Worm (Caenorhabditis elegans) whole organism, L4 larva: Measurements from ENCODE around the gene csa-1.

ENCODE experiments used
- F10B5.3 ChIP-seq: sonication (generic microtip); optimal IDR thresholded peaks from 2 replicates; lab custom pipeline; 2016; ENCODE audit warnings: mild to moderate bottlenecking, missing genetic modification characterization, missing compliant biosample characterization
- F26F4.8 ChIP-seq: fragments of 200-800 bp; sonication (Bioruptor generic); conservative IDR thresholded peaks from 2 replicates; pipeline ENCODE4 v1.3.6; 2022; ENCODE audit warnings: missing genetic modification characterization, missing compliant biosample characterization
- F44E2.7 ChIP-seq: fragments of 200-800 bp; sonication (Bioruptor generic); IDR thresholded peaks from 2 replicates; pipeline ENCODE4 v2.1.2; 2022; ENCODE audit warnings: missing genetic modification characterization, missing compliant biosample characterization
- R02D3.7 ChIP-seq: fragments of 150-350 bp; sonication (generic microtip); optimal IDR thresholded peaks from 3 replicates; lab custom pipeline; 2014; ENCODE audit warnings: missing biosample characterization, missing genetic modification characterization
- T20F7.1 ChIP-seq: fragments of 200-800 bp; sonication (Bioruptor generic); optimal IDR thresholded peaks from 2 replicates; lab custom pipeline; 2018; ENCODE audit warnings: mild to moderate bottlenecking, missing genetic modification characterization, missing compliant biosample characterization
- ZK337.2 ChIP-seq: fragments of 200-800 bp; sonication (Bioruptor generic); IDR thresholded peaks from 2 replicates; pipeline ENCODE4 v1.3.6; 2022; ENCODE audit warnings: missing genetic modification reagents, missing genetic modification characterization, missing compliant biosample characterization
- aha-1 ChIP-seq: fragments of 150-350 bp; peaks from one replicate; lab custom pipeline; 2014; ENCODE audit warnings: missing biosample characterization, missing genetic modification characterization
- aly-2 ChIP-seq: sonication (generic microtip); optimal IDR thresholded peaks from 2 replicates; lab custom pipeline; 2018; ENCODE audit warnings: missing biosample characterization, missing genetic modification characterization
- ama-1 ChIP-seq: fragments of 150-350 bp; optimal IDR thresholded peaks from 2 replicates; lab custom pipeline; 2014; ENCODE audit warnings: inconsistent platforms, mixed read lengths
- attf-4 ChIP-seq: sonication (generic microtip); optimal IDR thresholded peaks from 3 replicates; lab custom pipeline; 2017; ENCODE audit warnings: missing biosample characterization, missing genetic modification characterization
- ceh-32 ChIP-seq: sonication (generic microtip); optimal IDR thresholded peaks from 2 replicates; lab custom pipeline; 2016; ENCODE audit warnings: mild to moderate bottlenecking, missing genetic modification characterization, missing compliant biosample characterization; ENCODE audit not compliant: poor library complexity
- ceh-82 ChIP-seq: sonication (generic microtip); optimal IDR thresholded peaks from 2 replicates; lab custom pipeline; 2017; ENCODE audit warnings: missing biosample characterization, missing genetic modification characterization
- daf-12 ChIP-seq: fragments of 150-350 bp; optimal IDR thresholded peaks from 2 replicates; lab custom pipeline; 2014; ENCODE audit warnings: missing biosample characterization, missing genetic modification reagents, missing genetic modification characterization
- daf-16 ChIP-seq, 3 experiments: sonication (generic microtip); optimal IDR thresholded peaks; 2 replicates each; lab custom pipeline; 2016 to 2017; ENCODE audit warnings: missing genetic modification characterization in 3 of 3, missing genetic modification reagents in 3 of 3, mild to moderate bottlenecking in 2 of 3, missing compliant biosample characterization in 2 of 3, missing biosample characterization in 1 of 3, moderate library complexity in 1 of 3
- daf-19 ChIP-seq: fragments of 200-800 bp; sonication (Bioruptor generic); conservative IDR thresholded peaks from 2 replicates; pipeline ENCODE4 v1.3.6; 2022; ENCODE audit warnings: missing genetic modification characterization, missing compliant biosample characterization
- dmd-6 ChIP-seq: fragments of 200-800 bp; sonication (Bioruptor generic); IDR thresholded peaks from 2 replicates; pipeline ENCODE4 v1.3.6; 2022; ENCODE audit warnings: missing genetic modification reagents, missing genetic modification characterization, missing compliant biosample characterization
- dmd-8 ChIP-seq: fragments of 200-800 bp; sonication (Bioruptor generic); IDR thresholded peaks from 2 replicates; pipeline ENCODE4 v1.3.6; 2022; ENCODE audit warnings: missing genetic modification characterization, missing compliant biosample characterization
- dve-1 ChIP-seq: sonication (generic microtip); optimal IDR thresholded peaks from 2 replicates; lab custom pipeline; 2017; ENCODE audit warnings: antibody characterized with exemption, mild to moderate bottlenecking, missing genetic modification characterization, missing compliant biosample characterization; ENCODE audit not compliant: insufficient read depth
- egl-43 ChIP-seq: fragments of 200-800 bp; sonication (Bioruptor generic); IDR thresholded peaks from 2 replicates; pipeline ENCODE4 v1.3.6; 2022; ENCODE audit warnings: missing genetic modification reagents, missing genetic modification characterization, missing compliant biosample characterization
- fkh-10 ChIP-seq: fragments of 150-350 bp; optimal IDR thresholded peaks from 2 replicates; lab custom pipeline; 2014; ENCODE audit warnings: missing biosample characterization, missing genetic modification reagents, missing genetic modification characterization
- hlh-30 ChIP-seq: sonication (generic microtip); optimal IDR thresholded peaks from 2 replicates; lab custom pipeline; 2017; ENCODE audit warnings: antibody characterized with exemption, mild to moderate bottlenecking, missing genetic modification characterization, missing compliant biosample characterization; ENCODE audit not compliant: insufficient read depth
- jun-1 ChIP-seq: fragments of 150-350 bp; optimal IDR thresholded peaks from 2 replicates; lab custom pipeline; 2014; ENCODE audit warnings: missing biosample characterization, missing genetic modification reagents, missing genetic modification characterization
- lim-7 ChIP-seq: fragments of 200-800 bp; sonication (Bioruptor generic); IDR thresholded peaks from 2 replicates; pipeline ENCODE4 v1.3.6; 2022; ENCODE audit warnings: missing genetic modification characterization, missing compliant biosample characterization
- lin-15B ChIP-seq: fragments of 150-350 bp; sonication (generic microtip); optimal IDR thresholded peaks from 3 replicates; lab custom pipeline; 2014; ENCODE audit warnings: missing biosample characterization, missing genetic modification characterization
- lin-29 ChIP-seq: fragments of 200-800 bp; sonication (Bioruptor generic); IDR thresholded peaks from 2 replicates; pipeline ENCODE4 v1.3.6; 2022; ENCODE audit warnings: missing genetic modification reagents, missing genetic modification characterization, missing compliant biosample characterization
- lin-39 ChIP-seq: fragments of 150-350 bp; optimal IDR thresholded peaks from 2 replicates; lab custom pipeline; 2014; ENCODE audit warnings: missing biosample characterization, missing genetic modification reagents, missing genetic modification characterization
- lsy-2 ChIP-seq, 2 experiments: fragments of 150-350 bp in 1 of 2; sonication (generic microtip) in 1 of 2; optimal IDR thresholded peaks; 2 replicates each; lab custom pipeline; 2014 to 2017; ENCODE audit warnings: missing biosample characterization in 2 of 2, missing genetic modification characterization in 2 of 2
- madf-5 ChIP-seq, 2 experiments: fragments of 200-800 bp; sonication (Bioruptor generic); IDR thresholded peaks; 2 replicates each; pipeline ENCODE4 v1.3.6; 2022; ENCODE audit warnings: missing compliant biosample characterization in 2 of 2, missing genetic modification characterization in 2 of 2
- mep-1 ChIP-seq: fragments of 150-350 bp; sonication (generic microtip); optimal IDR thresholded peaks from 3 replicates; lab custom pipeline; 2014; ENCODE audit warnings: missing biosample characterization, missing genetic modification characterization
- mxl-2 ChIP-seq: fragments of 200-800 bp; sonication (Bioruptor generic); conservative IDR thresholded peaks from 2 replicates; pipeline ENCODE4 v1.3.6; 2022; ENCODE audit warnings: missing genetic modification reagents, missing genetic modification characterization, missing compliant biosample characterization
- nhr-10 ChIP-seq: fragments of 150-350 bp; optimal IDR thresholded peaks from 2 replicates; lab custom pipeline; 2014; ENCODE audit warnings: missing biosample characterization, missing genetic modification characterization
- nhr-11 ChIP-seq: fragments of 150-350 bp; optimal IDR thresholded peaks from 2 replicates; lab custom pipeline; 2014; ENCODE audit warnings: missing biosample characterization, missing genetic modification characterization
- nhr-237 ChIP-seq: sonication (generic microtip); optimal IDR thresholded peaks from 2 replicates; lab custom pipeline; 2017; ENCODE audit warnings: missing biosample characterization, missing genetic modification characterization
- nhr-41 ChIP-seq: fragments of 200-800 bp; sonication (Bioruptor generic); IDR thresholded peaks from 2 replicates; pipeline ENCODE4 v1.3.6; 2022; ENCODE audit warnings: missing genetic modification reagents, missing genetic modification characterization, missing compliant biosample characterization
- nhr-48 ChIP-seq: sonication (generic microtip); optimal IDR thresholded peaks from 2 replicates; lab custom pipeline; 2016; ENCODE audit warnings: mild to moderate bottlenecking, missing genetic modification characterization, missing compliant biosample characterization
- nhr-6 ChIP-seq: fragments of 150-350 bp; optimal IDR thresholded peaks from 2 replicates; lab custom pipeline; 2014; ENCODE audit warnings: missing biosample characterization, missing genetic modification characterization
- pha-4 ChIP-seq, 2 experiments: fragments of 150-350 bp in 1 of 2; fragments of 200-800 bp in 1 of 2; sonication (Bioruptor generic) in 1 of 2; IDR thresholded peaks in 1 of 2; optimal IDR thresholded peaks in 1 of 2; 2 replicates each; pipeline versions ENCODE4 v1.3.6 to Lab custom; 2014 to 2022; ENCODE audit warnings: missing genetic modification characterization in 2 of 2, missing genetic modification reagents in 2 of 2, missing biosample characterization in 1 of 2, missing compliant biosample characterization in 1 of 2
- php-3 ChIP-seq: fragments of 200-800 bp; sonication (Bioruptor generic); IDR thresholded peaks from 2 replicates; pipeline ENCODE4 v1.3.6; 2022; ENCODE audit warnings: missing genetic modification reagents, missing genetic modification characterization, missing compliant biosample characterization
- rbr-2 ChIP-seq: sonication (generic microtip); optimal IDR thresholded peaks from 2 replicates; lab custom pipeline; 2016; ENCODE audit warnings: missing genotype, missing genetic modification characterization, missing compliant biosample characterization
- saeg-2 ChIP-seq: fragments of 200-800 bp; sonication (Bioruptor generic); IDR thresholded peaks from 2 replicates; pipeline ENCODE4 v1.3.6; 2022; ENCODE audit warnings: missing genetic modification reagents, missing genetic modification characterization, missing compliant biosample characterization
- sdz-12 ChIP-seq: fragments of 200-800 bp; sonication (Bioruptor generic); optimal IDR thresholded peaks from 2 replicates; lab custom pipeline; 2018; ENCODE audit warnings: mild to moderate bottlenecking, missing genetic modification characterization, missing compliant biosample characterization
- snpc-1.2 ChIP-seq: fragments of 200-800 bp; sonication (Bioruptor generic); IDR thresholded peaks from 2 replicates; pipeline ENCODE4 v1.3.6; 2022; ENCODE audit warnings: missing genetic modification reagents, missing genetic modification characterization, missing compliant biosample characterization
- spr-3 ChIP-seq: fragments of 200-800 bp; sonication (Bioruptor generic); optimal IDR thresholded peaks from 2 replicates; lab custom pipeline; 2018; ENCODE audit warnings: mild to moderate bottlenecking, missing genetic modification characterization, missing compliant biosample characterization
- tag-97 ChIP-seq: fragments of 200-800 bp; sonication (Bioruptor generic); IDR thresholded peaks from 2 replicates; pipeline ENCODE4 v1.3.6; 2022; ENCODE audit warnings: missing genetic modification characterization, missing compliant biosample characterization
- tra-1 ChIP-seq: fragments of 200-800 bp; sonication (Bioruptor generic); IDR thresholded peaks from 2 replicates; pipeline ENCODE4 v1.3.6; 2022; ENCODE audit warnings: missing genetic modification reagents, missing genetic modification characterization, missing compliant biosample characterization
- unc-130 ChIP-seq: sonication (generic microtip); optimal IDR thresholded peaks from 2 replicates; lab custom pipeline; 2016; ENCODE audit warnings: missing genetic modification reagents, missing genetic modification characterization, missing compliant biosample characterization
- unc-62 ChIP-seq, 3 experiments: fragments of 150-350 bp in 1 of 3; sonication (generic microtip); optimal IDR thresholded peaks in 2 of 3; peaks in 1 of 3; 1 replicate in 1 of 3; 2 replicates in 2 of 3; lab custom pipeline; 2014 to 2017; ENCODE audit warnings: missing biosample characterization in 3 of 3, missing genetic modification characterization in 3 of 3, missing genetic modification reagents in 3 of 3, missing genotype in 1 of 3
- vab-7 ChIP-seq: fragments of 200-800 bp; sonication (Bioruptor generic); IDR thresholded peaks from 2 replicates; pipeline ENCODE4 v1.3.6; 2022; ENCODE audit warnings: missing genetic modification reagents, missing genetic modification characterization, missing compliant biosample characterization
- zag-1 ChIP-seq: fragments of 150-350 bp; optimal IDR thresholded peaks from 2 replicates; lab custom pipeline; 2014; ENCODE audit warnings: missing biosample characterization, missing genetic modification characterization
- zip-2 ChIP-seq: fragments of 150-350 bp; optimal IDR thresholded peaks from 2 replicates; lab custom pipeline; 2014; ENCODE audit warnings: missing biosample characterization, missing genetic modification characterization

Gene csa-1

DNA sequence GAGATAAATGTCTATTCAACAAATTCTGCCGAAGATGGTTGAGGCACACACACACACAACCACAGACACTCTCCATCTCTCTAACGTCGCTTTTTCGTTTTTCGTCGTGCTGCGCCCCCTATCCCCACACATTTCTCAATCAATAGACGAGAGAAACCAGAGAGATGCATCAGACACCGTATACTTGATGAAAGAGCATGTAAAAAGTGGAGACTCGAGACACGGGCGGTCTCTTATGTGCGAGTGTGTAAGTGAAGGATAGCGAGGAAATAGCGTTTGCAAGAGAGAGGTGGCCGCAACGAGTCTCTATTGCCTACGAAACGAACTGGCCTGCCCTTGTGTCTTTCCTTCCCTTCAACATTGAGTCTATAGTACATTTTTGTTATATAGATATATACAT, 36.7 kb downstream of the csa-1 start (continued):
- TF ChIP-seq sdz-12 (no peak), lsy-2 (tag; optimal IDR thresholded peaks at IDR 0.05; lab: Kevin White, UChicago) (peak; percentile 87 to 94), aha-1 (peak; percentile 97), aly-2 (tag; lab: Kevin White, UChicago) (no peak), lim-7 (GFP tag; lab: Robert Waterston, UW) (no peak), lin-15B (tag; lab: Kevin White, UChicago) (no peak), tag-97 (GFP tag; lab: Robert Waterston, UW) (no peak), nhr-48 (tag; lab: Kevin White, UChicago) (peak; percentile 81), tra-1 (GFP tag; lab: Robert Waterston, UW) (peak; percentile 78), spr-3 (GFP tag; lab: Kevin White, UChicago) (no peak), F44E2.7 (GFP tag; lab: Robert Waterston, UW) (0 out of 2 replicates have a peak, but pooled peaks have one; percentile 27), lin-29 (GFP tag; lab: Robert Waterston, UW) (no peak), dve-1 (tag; lab: Kevin White, UChicago) (peak; percentile 87), ceh-82 (tag; lab: Kevin White, UChicago) (no peak), pha-4 (GFP tag; IDR thresholded peaks at IDR 0.05; lab: Robert Waterston, UW) (peak; percentile 57), pha-4 (tag; optimal IDR thresholded peaks at IDR 0.05; lab: Kevin White, UChicago) (peak; percentile 93), madf-5 (GFP tag; IDR thresholded peaks at IDR 0.05; lab: Robert Waterston, UW) (no peak), ZK337.2 (no peak), daf-19 (GFP tag; lab: Robert Waterston, UW) (0 out of 2 replicates have a peak, but pooled peaks have one; percentile 12), php-3 (GFP tag; lab: Robert Waterston, UW) (peak; percentile 35; the same call in 1 of the 2 replicates), zip-2 (no peak), rbr-2 (peak; percentile 88), zag-1 (tag; lab: Kevin White, UChicago) (no peak), daf-16 (GFP tag; optimal IDR thresholded peaks at IDR 0.05; lab: Kevin White, UChicago) (peak; percentile 64), daf-16 (tag; optimal IDR thresholded peaks at IDR 0.05; lab: Kevin White, UChicago) (peak; percentile 76), fkh-10 (GFP tag; lab: Kevin White, UChicago) (peak; percentile 59), hlh-30 (tag; lab: Kevin White, UChicago) (peak; percentile 94), T20F7.1 (GFP tag; lab: Kevin White, UChicago) (peak; percentile 60), dmd-8 (GFP tag; lab: Robert Waterston, UW) (0 out of 2 replicates have a peak, but pooled peaks have one; percentile 31), dmd-6 (GFP tag; lab: Robert Waterston, UW) (peak; percentile 91), nhr-237 (tag; lab: Kevin White, UChicago) (peak; percentile 39), nhr-41 (GFP tag; lab: Robert Waterston, UW) (peak; percentile 76), F26F4.8 (GFP tag; lab: Robert Waterston, UW) (no peak), unc-130 (GFP tag; lab: Kevin White, UChicago) (no peak), nhr-10 (tag; lab: Kevin White, UChicago) (peak; percentile 39), F10B5.3 (tag; lab: Kevin White, UChicago) (peak; percentile 43), mep-1 (tag; lab: Kevin White, UChicago) (peak; percentile 95), R02D3.7 (tag; lab: Kevin White, UChicago) (no peak), daf-12 (no peak), unc-62 (GFP tag; optimal IDR thresholded peaks at IDR 0.05 in 1 of 2; lab: Kevin White, UChicago) (peak in 1 of 2 experiments; percentile 98), unc-62 (tag; optimal IDR thresholded peaks at IDR 0.05; lab: Kevin White, UChicago) (no peak), ama-1 (lab: Kevin White, UChicago) (peak; percentile 94), ceh-32 (no peak), mxl-2 (GFP tag; lab: Robert Waterston, UW) (no peak), saeg-2 (GFP tag; lab: Robert Waterston, UW) (0 out of 2 replicates have a peak, but pooled peaks have one; percentile 51), lin-39 (tag; lab: Kevin White, UChicago) (peak; percentile 59), attf-4 (tag; lab: Kevin White, UChicago) (peak; percentile 48), snpc-1.2 (GFP tag; lab: Robert Waterston, UW) (no peak), nhr-11 (peak; percentile 94), vab-7 (GFP tag; lab: Robert Waterston, UW) (no peak), nhr-6 (peak; percentile 50), jun-1 (tag; lab: Kevin White, UChicago) (peak; percentile 66), egl-43 (GFP tag; lab: Robert Waterston, UW) (peak; percentile 82)
